Fruit fly (Drosophila melanogaster) whole organism, embryonic: ENCODE results near the gene CG6094.
A peak's percentile ranks its signal among the peaks of the same experiment; 100 is the strongest.

Experiments
- Aef1 ChIP-seq: fragments of 200-800 bp; sonication (Bioruptor generic); IDR thresholded peaks from 3 replicates; pipeline ENCODE4 v1.3.6; 2022; ENCODE audit warnings: missing biosample characterization, missing genetic modification characterization
- CG10209 ChIP-seq: fragments of 200-800 bp; sonication (Bioruptor generic); optimal IDR thresholded peaks from 3 replicates; lab custom pipeline; 2017; ENCODE audit warnings: missing biosample characterization, mild to moderate bottlenecking, missing genetic modification characterization, missing genetic modification reagents
- CG10543 ChIP-seq: fragments of 200-800 bp; sonication (Bioruptor generic); optimal IDR thresholded peaks from 3 replicates; lab custom pipeline; 2017; ENCODE audit warnings: missing biosample characterization, mild to moderate bottlenecking, missing genetic modification characterization, moderate library complexity
- CG11247 ChIP-seq: fragments of 200-800 bp; sonication (Bioruptor generic); IDR thresholded peaks from 2 replicates; pipeline ENCODE4 v1.3.6; 2022; ENCODE audit warnings: missing biosample characterization, missing genetic modification characterization
- CG12236 ChIP-seq: fragments of 200-800 bp; sonication (Bioruptor generic); optimal IDR thresholded peaks from 2 replicates; lab custom pipeline; 2016; ENCODE audit warnings: missing biosample characterization, missing genetic modification characterization
- CG12942 ChIP-seq: fragments of 200-800 bp; sonication (Bioruptor generic); optimal IDR thresholded peaks from 3 replicates; lab custom pipeline; 2016; ENCODE audit warnings: missing biosample characterization, missing genetic modification characterization
- CG13123 ChIP-seq: fragments of 200-800 bp; sonication (Bioruptor generic); optimal IDR thresholded peaks from 2 replicates; lab custom pipeline; 2016; ENCODE audit warnings: missing biosample characterization, missing genetic modification characterization
- CG18476 ChIP-seq: fragments of 200-800 bp; sonication (Bioruptor generic); optimal IDR thresholded peaks from 2 replicates; lab custom pipeline; 2016; ENCODE audit warnings: missing biosample characterization, mild to moderate bottlenecking, missing genetic modification characterization
- CG30403 ChIP-seq: fragments of 200-800 bp; sonication (Bioruptor generic); optimal IDR thresholded peaks from 3 replicates; lab custom pipeline; 2016; ENCODE audit warnings: missing biosample characterization, missing genetic modification characterization
- CG31224 ChIP-seq: fragments of 200-800 bp; sonication (Bioruptor generic); IDR thresholded peaks from 2 replicates; pipeline ENCODE4 v1.3.6; 2022; ENCODE audit warnings: missing biosample characterization, missing genetic modification characterization
- CG32772 ChIP-seq: fragments of 200-800 bp; sonication (Bioruptor generic); IDR thresholded peaks from 2 replicates; pipeline ENCODE4 v1.3.6; 2022; ENCODE audit warnings: missing biosample characterization, missing genetic modification characterization
- CG4617 ChIP-seq: fragments of 200-800 bp; sonication (Bioruptor generic); optimal IDR thresholded peaks from 3 replicates; lab custom pipeline; 2016; ENCODE audit warnings: missing biosample characterization, missing genetic modification characterization, borderline replicate concordance
- CG6854 ChIP-seq: fragments of 200-800 bp; sonication (Bioruptor generic); optimal IDR thresholded peaks from 3 replicates; lab custom pipeline; 2017; ENCODE audit warnings: missing biosample characterization, mild to moderate bottlenecking, missing genetic modification characterization
- CG8089 ChIP-seq: fragments of 200-800 bp; sonication (Bioruptor generic); optimal IDR thresholded peaks from 3 replicates; lab custom pipeline; 2016; ENCODE audit warnings: missing biosample characterization, missing genetic modification characterization
- CG8765 ChIP-seq: fragments of 200-800 bp; sonication (Bioruptor generic); IDR thresholded peaks from 2 replicates; pipeline ENCODE4 v1.3.6; 2022; ENCODE audit warnings: missing biosample characterization, missing genetic modification characterization
- CHES-1-like ChIP-seq: fragments of 200-800 bp; sonication (Bioruptor generic); optimal IDR thresholded peaks from 2 replicates; lab custom pipeline; 2016; ENCODE audit warnings: missing biosample characterization, missing genetic modification characterization
- Dbx ChIP-seq: fragments of 200-800 bp; sonication (Bioruptor generic); IDR thresholded peaks from 3 replicates; pipeline ENCODE4 v1.3.6; 2022; ENCODE audit warnings: missing biosample characterization, missing genetic modification characterization
- HHEX ChIP-seq: fragments of 200-800 bp; sonication (Bioruptor generic); optimal IDR thresholded peaks from 3 replicates; lab custom pipeline; 2017; ENCODE audit warnings: missing biosample characterization, mild to moderate bottlenecking, missing genetic modification characterization, missing genetic modification reagents
- HLH3B ChIP-seq: fragments of 200-800 bp; sonication (Bioruptor generic); IDR thresholded peaks from 2 replicates; pipeline ENCODE4 v1.3.6; 2022; ENCODE audit warnings: missing biosample characterization, missing genetic modification characterization
- Hsf ChIP-seq: fragments of 200-800 bp; sonication (Bioruptor generic); optimal IDR thresholded peaks from 3 replicates; lab custom pipeline; 2016; ENCODE audit warnings: missing biosample characterization, missing genetic modification characterization
- Lpt ChIP-seq: fragments of >200 bp; optimal IDR thresholded peaks from 2 replicates; lab custom pipeline; 2018; ENCODE audit warnings: missing biosample characterization, missing genetic modification characterization
- Mrtf ChIP-seq: fragments of 200-800 bp; sonication (Bioruptor generic); IDR thresholded peaks from 3 replicates; pipeline ENCODE4 v1.3.6; 2022; ENCODE audit warnings: missing biosample characterization, missing genetic modification characterization
- NC2α ChIP-seq: fragments of 200-800 bp; sonication (Bioruptor generic); optimal IDR thresholded peaks from 2 replicates; lab custom pipeline; 2016; ENCODE audit warnings: missing biosample characterization, missing genetic modification characterization
- Neu2 ChIP-seq: fragments of 200-800 bp; sonication (Bioruptor generic); optimal IDR thresholded peaks from 3 replicates; lab custom pipeline; 2016; ENCODE audit warnings: missing biosample characterization, missing genetic modification characterization, borderline replicate concordance
- Nf-YA ChIP-seq: fragments of 200-800 bp; sonication (Bioruptor generic); IDR thresholded peaks from 2 replicates; pipeline ENCODE4 v1.3.6; 2022; ENCODE audit warnings: missing biosample characterization, missing genetic modification characterization
- Spps ChIP-seq: fragments of 200-800 bp; sonication (Bioruptor generic); optimal IDR thresholded peaks from 2 replicates; lab custom pipeline; 2018; ENCODE audit warnings: missing biosample characterization, mild to moderate bottlenecking, missing genetic modification characterization
- YL-1 ChIP-seq: fragments of 200-800 bp; sonication (Bioruptor generic); optimal IDR thresholded peaks from 3 replicates; lab custom pipeline; 2017; ENCODE audit warnings: missing biosample characterization, mild to moderate bottlenecking, missing genetic modification characterization
- al ChIP-seq: fragments of 200-800 bp; sonication (Bioruptor generic); IDR thresholded peaks from 2 replicates; pipeline ENCODE4 v1.3.6; 2022; ENCODE audit warnings: missing biosample characterization, missing genetic modification characterization
- amos ChIP-seq: fragments of 200-800 bp; sonication (Bioruptor generic); IDR thresholded peaks from 2 replicates; pipeline ENCODE4 v1.3.6; 2022; ENCODE audit warnings: missing biosample characterization, missing genetic modification characterization; ENCODE audit not compliant: partially characterized antibody
- br ChIP-seq: fragments of >200 bp; optimal IDR thresholded peaks from 2 replicates; lab custom pipeline; 2017
- bsh ChIP-seq, 2 experiments: fragments of 200-800 bp; sonication (Bioruptor generic); optimal IDR thresholded peaks; 2 replicates each; lab custom pipeline; 2017 to 2018; ENCODE audit warnings: mild to moderate bottlenecking in 2 of 2, missing biosample characterization in 2 of 2, missing genetic modification characterization in 2 of 2, moderate library complexity in 1 of 2
- cas ChIP-seq: fragments of 200-800 bp; sonication (Bioruptor generic); IDR thresholded peaks from 2 replicates; pipeline ENCODE4 v1.3.6; 2022; ENCODE audit warnings: missing biosample characterization, missing genetic modification characterization
- cato ChIP-seq: fragments of 200-800 bp; sonication (Bioruptor generic); optimal IDR thresholded peaks from 2 replicates; lab custom pipeline; 2016; ENCODE audit warnings: missing biosample characterization, missing genetic modification characterization, borderline replicate concordance
- chif ChIP-seq, 2 experiments: fragments of 200-800 bp; sonication (Bioruptor generic); optimal IDR thresholded peaks; 3 replicates each; lab custom pipeline; 2016; ENCODE audit warnings: missing biosample characterization in 2 of 2, missing genetic modification characterization in 2 of 2
- dmrt99B ChIP-seq: fragments of 200-800 bp; sonication (Bioruptor generic); optimal IDR thresholded peaks from 2 replicates; lab custom pipeline; 2018; ENCODE audit warnings: missing biosample characterization, mild to moderate bottlenecking, missing genetic modification characterization, moderate library complexity
- ftz-f1 ChIP-seq: fragments of 200-800 bp; sonication (Bioruptor generic); optimal IDR thresholded peaks from 2 replicates; lab custom pipeline; 2016; ENCODE audit warnings: missing biosample characterization, missing genetic modification characterization
- gcm ChIP-seq: fragments of 200-800 bp; sonication (Bioruptor generic); optimal IDR thresholded peaks from 2 replicates; lab custom pipeline; 2019; ENCODE audit warnings: missing biosample characterization, mild to moderate bottlenecking, missing genetic modification characterization, moderate library complexity
- grn ChIP-seq: fragments of 200-800 bp; sonication (Bioruptor generic); optimal IDR thresholded peaks from 3 replicates; lab custom pipeline; 2017; ENCODE audit warnings: missing biosample characterization, missing genetic modification characterization
- inv ChIP-seq: fragments of 200-800 bp; sonication (Bioruptor generic); IDR thresholded peaks from 2 replicates; pipeline ENCODE4 v1.3.6; 2022; ENCODE audit warnings: missing biosample characterization, missing genetic modification characterization; ENCODE audit not compliant: partially characterized antibody
- ken ChIP-seq: fragments of 200-800 bp; sonication (Bioruptor generic); IDR thresholded peaks from 3 replicates; pipeline ENCODE4 v1.3.6; 2022; ENCODE audit warnings: missing biosample characterization, missing genetic modification characterization
- lola ChIP-seq, 3 experiments: fragments of >200 bp in 2 of 3; fragments of 200-800 bp in 1 of 3; sonication (Bioruptor generic) in 1 of 3; optimal IDR thresholded peaks; 2 replicates each; lab custom pipeline; 2017 to 2019; ENCODE audit warnings: missing biosample characterization in 3 of 3, missing genetic modification characterization in 3 of 3, mild to moderate bottlenecking in 1 of 3, moderate library complexity in 1 of 3
- nerfin-2 ChIP-seq: fragments of 200-800 bp; sonication (Bioruptor generic); IDR thresholded peaks from 2 replicates; pipeline ENCODE4 v1.3.6; 2022; ENCODE audit warnings: missing biosample characterization, missing genetic modification characterization; ENCODE audit not compliant: partially characterized antibody
- nmo ChIP-seq: fragments of 200-800 bp; sonication (Bioruptor generic); optimal IDR thresholded peaks from 2 replicates; lab custom pipeline; 2018; ENCODE audit warnings: missing biosample characterization, mild to moderate bottlenecking, missing genetic modification characterization, moderate library complexity
- org-1 ChIP-seq: fragments of 200-800 bp; sonication (Bioruptor generic); optimal IDR thresholded peaks from 2 replicates; lab custom pipeline; 2017; ENCODE audit warnings: missing biosample characterization, missing genetic modification characterization
- pb ChIP-seq: fragments of 200-800 bp; sonication (Bioruptor generic); optimal IDR thresholded peaks from 3 replicates; lab custom pipeline; 2016; ENCODE audit warnings: missing biosample characterization, missing genetic modification characterization
- sim ChIP-seq: fragments of 200-800 bp; sonication (Bioruptor generic); IDR thresholded peaks from 2 replicates; pipeline ENCODE4 v1.3.6; 2022; ENCODE audit warnings: missing biosample characterization, missing genetic modification characterization
- tup ChIP-seq: fragments of 200-800 bp; sonication (Bioruptor generic); optimal IDR thresholded peaks from 2 replicates; lab custom pipeline; 2016; ENCODE audit warnings: missing biosample characterization, mild to moderate bottlenecking, missing genetic modification characterization, moderate library complexity
- zen2 ChIP-seq: fragments of 200-800 bp; sonication (Bioruptor generic); IDR thresholded peaks from 3 replicates; pipeline ENCODE4 v1.3.6; 2022; ENCODE audit warnings: missing biosample characterization, missing genetic modification characterization; ENCODE audit not compliant: partially characterized antibody
- zfh2 ChIP-seq: fragments of 200-800 bp; sonication (Bioruptor generic); optimal IDR thresholded peaks from 2 replicates; lab custom pipeline; 2016; ENCODE audit warnings: missing biosample characterization, missing genetic modification characterization

The CG6094 gene

DNA sequence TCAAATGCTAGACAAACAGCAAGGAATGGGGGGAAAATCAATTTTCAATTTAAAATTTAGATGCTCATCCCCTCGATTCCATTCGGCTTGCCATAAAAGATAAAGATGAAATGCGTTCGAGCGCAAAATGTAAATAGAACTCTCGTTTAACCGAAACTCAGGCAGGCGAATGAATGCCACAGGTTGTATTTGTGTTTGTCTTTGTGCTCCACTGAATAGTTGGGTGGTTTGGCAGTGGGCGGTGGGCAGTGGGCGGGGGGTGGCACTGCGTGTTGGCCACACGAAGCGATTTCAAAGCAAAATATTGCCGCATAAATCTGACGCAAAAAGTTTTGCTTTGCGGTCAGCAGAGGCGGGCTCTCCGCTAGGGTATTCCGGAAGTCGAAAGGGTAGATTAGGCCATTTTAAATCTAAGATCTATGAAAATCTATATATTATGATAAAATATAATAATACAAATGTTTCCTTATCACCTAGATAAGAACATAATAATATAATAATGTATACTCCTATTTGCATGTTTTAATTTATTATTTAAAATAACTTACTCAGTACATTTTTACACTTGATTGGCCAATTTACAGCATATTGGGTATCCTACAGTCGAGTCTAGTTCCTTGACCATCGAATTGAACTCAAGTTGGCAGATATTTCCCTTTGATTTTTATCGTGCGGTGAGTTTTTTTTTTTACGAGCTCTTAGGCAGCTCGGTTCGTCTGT, 15.5 kb downstream of the CG6094 start (continued):
- TF ChIP-seq CG32772 (GFP tag; lab: Robert Waterston, UW) (peak; percentile 66), ftz-f1 (GFP tag; lab: Kevin White, UChicago) (no peak), CHES-1-like (GFP tag; lab: Kevin White, UChicago) (no peak), Spps (tag; lab: Kevin White, UChicago) (no peak), pb (GFP tag; lab: Kevin White, UChicago) (no peak), Hsf (no peak), CG10543 (GFP tag; lab: Kevin White, UChicago) (no peak), CG10209 (GFP tag; lab: Kevin White, UChicago) (peak; percentile 74), CG18476 (GFP tag; lab: Kevin White, UChicago) (no peak), YL-1 (no peak), Aef1 (GFP tag; lab: Robert Waterston, UW) (peak; percentile 35; the same call in 1 of the 3 replicates), NC2α (GFP tag; lab: Kevin White, UChicago) (no peak), Mrtf (GFP tag; lab: Robert Waterston, UW) (0 out of 3 replicates have a peak, but pooled peaks have one; percentile 59), ken (GFP tag; lab: Robert Waterston, UW) (no peak), amos (GFP tag; lab: Robert Waterston, UW) (no peak), bsh (GFP tag; optimal IDR thresholded peaks at IDR 0.05; lab: Kevin White, UChicago) (peak in 1 of 2 experiments; percentile 35), HLH3B (GFP tag; lab: Robert Waterston, UW) (peak; percentile 37; the same call in 1 of the 2 replicates), CG31224 (GFP tag; lab: Robert Waterston, UW) (peak; percentile 46; the same call in 1 of the 2 replicates), CG12236 (GFP tag; lab: Kevin White, UChicago) (no peak), CG12942 (GFP tag; lab: Kevin White, UChicago) (peak; percentile 17), zen2 (GFP tag; lab: Robert Waterston, UW) (no peak), CG8089 (no peak), sim (GFP tag; lab: Robert Waterston, UW) (no peak; the same call in 1 of the 2 replicates), tup (GFP tag; lab: Kevin White, UChicago) (no peak), CG6854 (peak; percentile 14), cas (GFP tag; lab: Robert Waterston, UW) (no peak), CG4617 (no peak), br (lab: Kevin White, UChicago) (no peak), CG13123 (GFP tag; lab: Kevin White, UChicago) (peak; percentile 24), zfh2 (no peak), HHEX (GFP tag; lab: Kevin White, UChicago) (peak; percentile 67), nerfin-2 (no peak), lola (GFP tag; optimal IDR thresholded peaks at IDR 0.05; lab: Kevin White, UChicago) (no peak), al (GFP tag; lab: Robert Waterston, UW) (peak; percentile 27; the same call in 1 of the 2 replicates), chif (GFP tag; optimal IDR thresholded peaks at IDR 0.05; lab: Kevin White, UChicago) (no peak), grn (GFP tag; lab: Kevin White, UChicago) (peak; percentile 23), inv (no peak), org-1 (GFP tag; lab: Kevin White, UChicago) (peak; percentile 70), cato (peak; percentile 24), nmo (GFP tag; lab: Kevin White, UChicago) (peak; percentile 79), Nf-YA (GFP tag; lab: Robert Waterston, UW) (no peak), CG8765 (no peak), CG30403 (peak; percentile 77), Dbx (GFP tag; lab: Robert Waterston, UW) (0 out of 3 replicates have a peak, but pooled peaks have one; percentile 43), CG11247 (GFP tag; lab: Robert Waterston, UW) (peak; percentile 30; the same call in 1 of the 2 replicates), Lpt (no peak), gcm (GFP tag; lab: Kevin White, UChicago) (peak; percentile 19), dmrt99B (tag; lab: Kevin White, UChicago) (peak; percentile 74), Neu2 (GFP tag; lab: Kevin White, UChicago) (no peak)
